Worm (Caenorhabditis elegans): ENCODE data around the gene C36A4.4.
"Not testable (repeated sequence)": the region's sequence is repeated elsewhere in the genome, so short reads cannot be mapped to it uniquely, and the experiment has no call there.

- TF ChIP-seq med-1 (GFP tag; optimal IDR thresholded peaks at IDR 0.05; ENCODE audit: insufficient read depth); klf-2 (GFP tag; conservative IDR thresholded peaks at IDR 0.05); cog-1 (tag; optimal IDR thresholded peaks at IDR 0.05); ztf-23 (GFP tag; IDR thresholded peaks at IDR 0.05); T22C8.4 (GFP tag; IDR thresholded peaks at IDR 0.05); tab-1 (GFP tag; IDR thresholded peaks at IDR 0.05); ztf-29 (GFP tag; IDR thresholded peaks at IDR 0.05); ref-1 (GFP tag; conservative IDR thresholded peaks at IDR 0.05): not testable (repeated sequence)
- 0 out of 2 replicates have a peak, but pooled peaks have one; percentile 36 for TF ChIP-seq flt-1 (GFP tag; IDR thresholded peaks at IDR 0.05)
Observed at ce11 chrIII:3852030-3852579, 8.7 kb upstream of the C36A4.4 start, which contains the start of gene cyp-25A4.
